Worm (Caenorhabditis elegans) whole organism, midembryonic: ENCODE data around the gene clip-1.

Experiments used
- T22C8.4 ChIP-seq: fragments of 200-800 bp; sonication (Bioruptor generic); IDR thresholded peaks from 2 replicates; pipeline ENCODE4 v1.3.6; 2022; ENCODE audit warnings: missing genetic modification characterization, missing compliant biosample characterization
- cog-1 ChIP-seq: sonication (generic microtip); optimal IDR thresholded peaks from 2 replicates; lab custom pipeline; 2016; ENCODE audit warnings: missing genetic modification characterization, missing compliant biosample characterization
- flt-1 ChIP-seq: fragments of 200-800 bp; sonication (Bioruptor generic); IDR thresholded peaks from 2 replicates; pipeline ENCODE4 v1.3.6; 2022; ENCODE audit warnings: missing genetic modification characterization, missing compliant biosample characterization
- klf-2 ChIP-seq: fragments of 200-800 bp; sonication (Bioruptor generic); conservative IDR thresholded peaks from 2 replicates; pipeline ENCODE4 v1.3.6; 2022; ENCODE audit warnings: missing genetic modification reagents, missing genetic modification characterization, missing compliant biosample characterization
- med-1 ChIP-seq: sonication (generic microtip); optimal IDR thresholded peaks from 2 replicates; lab custom pipeline; 2017; ENCODE audit warnings: missing genetic modification characterization, mild to moderate bottlenecking, missing compliant biosample characterization, antibody characterized with exemption, missing genetic modification reagents; ENCODE audit not compliant: insufficient read depth
- ref-1 ChIP-seq: fragments of 200-800 bp; sonication (Bioruptor generic); conservative IDR thresholded peaks from 2 replicates; pipeline ENCODE4 v1.3.6; 2022; ENCODE audit warnings: missing genetic modification reagents, missing genetic modification characterization, missing compliant biosample characterization
- tab-1 ChIP-seq: fragments of 200-800 bp; sonication (Bioruptor generic); IDR thresholded peaks from 2 replicates; pipeline ENCODE4 v1.3.6; 2022; ENCODE audit warnings: missing genetic modification characterization, missing compliant biosample characterization
- ztf-23 ChIP-seq: fragments of 200-800 bp; sonication (Bioruptor generic); IDR thresholded peaks from 2 replicates; pipeline ENCODE4 v1.3.6; 2022; ENCODE audit warnings: missing genetic modification reagents, missing genetic modification characterization, missing compliant biosample characterization
- ztf-29 ChIP-seq: fragments of 200-800 bp; sonication (Bioruptor generic); IDR thresholded peaks from 2 replicates; pipeline ENCODE4 v1.3.6; 2022; ENCODE audit warnings: missing genetic modification reagents, missing genetic modification characterization, missing compliant biosample characterization

The clip-1 gene

DNA sequence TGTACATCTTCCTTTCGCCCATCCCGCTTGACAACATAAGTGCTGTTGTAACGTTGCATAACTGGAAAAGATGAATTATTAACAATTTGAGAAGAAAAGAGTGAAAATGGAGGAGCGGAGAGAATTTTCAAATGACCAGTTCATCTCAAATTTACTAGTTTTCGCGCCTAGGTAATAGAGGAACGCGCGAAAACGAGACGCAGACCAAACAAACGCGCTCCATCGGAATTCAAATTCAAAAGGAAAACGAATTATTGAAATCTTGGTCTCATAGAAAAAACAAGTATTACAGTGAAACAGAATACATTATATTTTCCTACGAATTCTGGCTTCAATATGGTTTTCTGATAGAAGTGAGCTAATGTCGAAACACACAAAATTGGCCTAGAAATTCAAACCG is 40.7 kb downstream of the clip-1 start:
- no peak for TF ChIP-seq ref-1 (GFP tag; lab: Robert Waterston, UW)
- TF ChIP-seq flt-1 (GFP tag; lab: Robert Waterston, UW) = no peak
- TF ChIP-seq cog-1 = no peak
- TF ChIP-seq med-1 (GFP tag; lab: Kevin White, UChicago) = no peak
- TF ChIP-seq klf-2 (GFP tag; lab: Robert Waterston, UW) = no peak
- TF ChIP-seq ztf-29 (GFP tag; lab: Robert Waterston, UW) = no peak
- TF ChIP-seq ztf-23 (GFP tag; lab: Robert Waterston, UW) = no peak
- no peak for TF ChIP-seq tab-1 (GFP tag; lab: Robert Waterston, UW)
- TF ChIP-seq T22C8.4 (GFP tag; lab: Robert Waterston, UW) = no peak

DNA sequence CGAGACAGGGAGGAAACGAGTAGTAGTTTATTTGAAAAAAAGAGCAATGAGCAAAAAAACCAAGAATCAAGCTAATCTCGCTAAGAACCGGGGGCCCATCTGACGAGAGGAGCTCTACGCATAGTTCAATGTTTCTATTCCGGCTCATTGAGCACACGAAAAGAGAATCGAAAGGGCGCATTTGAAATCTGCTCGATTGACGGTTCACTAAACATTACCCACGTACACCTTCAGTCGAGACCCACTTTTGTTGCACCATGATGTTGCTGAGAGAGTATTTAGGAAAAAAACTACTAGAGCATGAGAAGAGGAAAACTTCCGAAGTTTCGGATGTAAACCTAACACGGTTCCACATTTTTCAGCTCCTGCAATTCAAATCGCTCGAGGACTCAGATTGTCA is 43.9 kb downstream of the clip-1 start:
- TF ChIP-seq ref-1 (GFP tag; lab: Robert Waterston, UW) = no peak
- TF ChIP-seq ztf-29 (GFP tag; lab: Robert Waterston, UW) = no peak
- no peak for TF ChIP-seq cog-1
- no peak for TF ChIP-seq tab-1 (GFP tag; lab: Robert Waterston, UW)
- no peak for TF ChIP-seq klf-2 (GFP tag; lab: Robert Waterston, UW)
- no peak for TF ChIP-seq flt-1 (GFP tag; lab: Robert Waterston, UW)
- no peak for TF ChIP-seq med-1 (GFP tag; lab: Kevin White, UChicago)
- no peak for TF ChIP-seq ztf-23 (GFP tag; lab: Robert Waterston, UW)
- TF ChIP-seq T22C8.4 (GFP tag; lab: Robert Waterston, UW) = no peak

ce11 chrIII:9215367-9215766 is 53.5 kb downstream of the clip-1 start, which contains the start of gene npr-29:
Gene npr-29 (minus strand): TSS chrIII:9215467.
- TF ChIP-seq flt-1 (GFP tag; lab: Robert Waterston, UW) (no peak), med-1 (GFP tag; lab: Kevin White, UChicago) (no peak), T22C8.4 (GFP tag; lab: Robert Waterston, UW) (no peak), ztf-23 (GFP tag; lab: Robert Waterston, UW) (no peak), ref-1 (GFP tag; lab: Robert Waterston, UW) (no peak)
